Fruit fly (Drosophila melanogaster) whole organism, embryonic: ENCODE data around the gene wtrw.
A peak's percentile ranks its signal among the peaks of the same experiment; 100 is the strongest.

ENCODE experiments used
- Adf1 ChIP-seq: fragments of 200-800 bp; sonication (Bioruptor generic); IDR thresholded peaks from 2 replicates; pipeline ENCODE4 v1.3.6; 2022; ENCODE audit warnings: missing biosample characterization, missing genetic modification characterization
- Atf-2 ChIP-seq: fragments of 200-800 bp; sonication (Bioruptor generic); optimal IDR thresholded peaks from 2 replicates; lab custom pipeline; 2016; ENCODE audit warnings: missing biosample characterization, missing genetic modification characterization
- CG10209 ChIP-seq: fragments of 200-800 bp; sonication (Bioruptor generic); optimal IDR thresholded peaks from 3 replicates; lab custom pipeline; 2017; ENCODE audit warnings: missing biosample characterization, mild to moderate bottlenecking, missing genetic modification characterization, missing genetic modification reagents
- CG11093 ChIP-seq: fragments of 200-800 bp; sonication (Bioruptor generic); IDR thresholded peaks from 3 replicates; pipeline ENCODE4 v1.3.6; 2022; ENCODE audit warnings: missing biosample characterization, missing genetic modification characterization
- CG11247 ChIP-seq: fragments of 200-800 bp; sonication (Bioruptor generic); IDR thresholded peaks from 2 replicates; pipeline ENCODE4 v1.3.6; 2022; ENCODE audit warnings: missing biosample characterization, missing genetic modification characterization
- CG11696 ChIP-seq: fragments of 200-800 bp; sonication (Bioruptor generic); IDR thresholded peaks from 2 replicates; pipeline ENCODE4 v1.3.6; 2022; ENCODE audit warnings: missing biosample characterization, missing genetic modification characterization
- CG13424 ChIP-seq: fragments of 200-800 bp; sonication (Bioruptor generic); optimal IDR thresholded peaks from 2 replicates; lab custom pipeline; 2019; ENCODE audit warnings: missing biosample characterization, mild to moderate bottlenecking, missing genetic modification characterization, moderate library complexity
- CG14441 ChIP-seq: fragments of 200-800 bp; sonication (Bioruptor generic); IDR thresholded peaks from 2 replicates; pipeline ENCODE4 v1.3.6; 2022; ENCODE audit warnings: missing biosample characterization, missing genetic modification characterization
- CG1602 ChIP-seq: fragments of 200-800 bp; sonication (Bioruptor generic); optimal IDR thresholded peaks from 3 replicates; lab custom pipeline; 2016; ENCODE audit warnings: missing biosample characterization, missing genetic modification characterization
- CG2678 ChIP-seq: fragments of 200-800 bp; sonication (Bioruptor generic); optimal IDR thresholded peaks from 3 replicates; lab custom pipeline; 2019; ENCODE audit warnings: missing biosample characterization, mild to moderate bottlenecking, missing genetic modification characterization, moderate library complexity
- CG32767 ChIP-seq: fragments of 200-800 bp; sonication (Bioruptor generic); IDR thresholded peaks from 2 replicates; pipeline ENCODE4 v1.3.6; 2022; ENCODE audit warnings: missing biosample characterization, missing genetic modification characterization
- CG3726 ChIP-seq: fragments of 200-800 bp; sonication (Bioruptor generic); IDR thresholded peaks from 3 replicates; pipeline ENCODE4, ENCODE4 v1.3.6; 2022; ENCODE audit warnings: missing biosample characterization, missing genetic modification characterization
- CG42726 ChIP-seq: fragments of 200-800 bp; sonication (Bioruptor generic); IDR thresholded peaks from 2 replicates; pipeline ENCODE4 v1.3.6; 2022; ENCODE audit warnings: missing biosample characterization, missing genetic modification characterization; ENCODE audit not compliant: partially characterized antibody
- CG4282 ChIP-seq: fragments of 200-800 bp; sonication (Bioruptor generic); optimal IDR thresholded peaks from 2 replicates; lab custom pipeline; 2016; ENCODE audit warnings: missing biosample characterization, missing genetic modification characterization
- CG4328 ChIP-seq: fragments of 200-800 bp; sonication (Bioruptor generic); optimal IDR thresholded peaks from 3 replicates; lab custom pipeline; 2017; ENCODE audit warnings: missing biosample characterization, missing genetic modification reagents, missing genetic modification characterization
- CG4820 ChIP-seq: fragments of 200-800 bp; sonication (Bioruptor generic); optimal IDR thresholded peaks from 3 replicates; lab custom pipeline; 2016; ENCODE audit warnings: missing biosample characterization, missing genetic modification characterization
- CG6254 ChIP-seq: fragments of 200-800 bp; sonication (Bioruptor generic); optimal IDR thresholded peaks from 3 replicates; lab custom pipeline; 2017; ENCODE audit warnings: mild to moderate bottlenecking, missing biosample characterization, missing genetic modification reagents, missing genetic modification characterization
- CG6765 ChIP-seq: fragments of 200-800 bp; sonication (Bioruptor generic); optimal IDR thresholded peaks from 3 replicates; lab custom pipeline; 2017; ENCODE audit warnings: missing biosample characterization, mild to moderate bottlenecking, missing genetic modification characterization
- CG7786 ChIP-seq: fragments of 200-800 bp; sonication (Bioruptor generic); optimal IDR thresholded peaks from 2 replicates; lab custom pipeline; 2016; ENCODE audit warnings: missing biosample characterization, missing genetic modification characterization
- Doc2 ChIP-seq: fragments of 200-800 bp; sonication (Bioruptor generic); IDR thresholded peaks from 2 replicates; pipeline ENCODE4 v1.3.6; 2022; ENCODE audit warnings: missing biosample characterization, missing genetic modification characterization
- E2f2 ChIP-seq: fragments of 200-800 bp; sonication (Bioruptor generic); IDR thresholded peaks from 2 replicates; pipeline ENCODE4 v1.3.6; 2022; ENCODE audit warnings: missing biosample characterization, missing genetic modification characterization
- Elba2 ChIP-seq: fragments of 200-800 bp; sonication (Bioruptor generic); optimal IDR thresholded peaks from 3 replicates; lab custom pipeline; 2016; ENCODE audit warnings: missing biosample characterization, missing genetic modification characterization
- Ets97D ChIP-seq: fragments of 200-800 bp; sonication (Bioruptor generic); optimal IDR thresholded peaks from 3 replicates; lab custom pipeline; 2016; ENCODE audit warnings: missing biosample characterization, missing genetic modification characterization
- Hr39 ChIP-seq: fragments of >200 bp; optimal IDR thresholded peaks from 2 replicates; lab custom pipeline; 2017
- Lpt ChIP-seq: fragments of >200 bp; optimal IDR thresholded peaks from 2 replicates; lab custom pipeline; 2018; ENCODE audit warnings: missing biosample characterization, missing genetic modification characterization
- NFAT ChIP-seq: fragments of 200-800 bp; sonication (Bioruptor generic); IDR thresholded peaks from 2 replicates; pipeline ENCODE4 v1.3.6; 2022; ENCODE audit warnings: missing biosample characterization, missing genetic modification characterization
- Nf-YA ChIP-seq: fragments of 200-800 bp; sonication (Bioruptor generic); IDR thresholded peaks from 2 replicates; pipeline ENCODE4 v1.3.6; 2022; ENCODE audit warnings: missing biosample characterization, missing genetic modification characterization
- NfI ChIP-seq: fragments of 200-800 bp; sonication (Bioruptor generic); optimal IDR thresholded peaks from 3 replicates; lab custom pipeline; 2018; ENCODE audit warnings: missing biosample characterization, mild to moderate bottlenecking, missing genetic modification characterization, moderate library complexity
- Oli ChIP-seq: fragments of 200-800 bp; sonication (Bioruptor generic); optimal IDR thresholded peaks from 2 replicates; lab custom pipeline; 2018; ENCODE audit warnings: missing biosample characterization, mild to moderate bottlenecking, missing genetic modification characterization, moderate library complexity
- Six4 ChIP-seq: fragments of 200-800 bp; sonication (Bioruptor generic); optimal IDR thresholded peaks from 2 replicates; lab custom pipeline; 2016; ENCODE audit warnings: missing biosample characterization, missing genetic modification characterization
- Spps ChIP-seq: fragments of 200-800 bp; sonication (Bioruptor generic); optimal IDR thresholded peaks from 2 replicates; lab custom pipeline; 2018; ENCODE audit warnings: missing biosample characterization, mild to moderate bottlenecking, missing genetic modification characterization
- Sry-β ChIP-seq: fragments of 200-800 bp; sonication (Bioruptor generic); optimal IDR thresholded peaks from 2 replicates; lab custom pipeline; 2018; ENCODE audit warnings: missing biosample characterization, mild to moderate bottlenecking, missing genetic modification characterization, moderate library complexity
- bcd ChIP-seq: fragments of 200-800 bp; sonication (Bioruptor generic); optimal IDR thresholded peaks from 2 replicates; lab custom pipeline; 2017; ENCODE audit warnings: missing biosample characterization, mild to moderate bottlenecking, missing genetic modification characterization
- btn ChIP-seq: fragments of 200-800 bp; sonication (Bioruptor generic); optimal IDR thresholded peaks from 2 replicates; lab custom pipeline; 2016; ENCODE audit warnings: missing biosample characterization, missing genetic modification characterization
- ci ChIP-seq: fragments of 200-800 bp; sonication (Bioruptor generic); IDR thresholded peaks from 3 replicates; pipeline ENCODE4 v1.3.6; 2022; ENCODE audit warnings: missing biosample characterization, missing genetic modification characterization
- cwo ChIP-seq: fragments of 200-800 bp; sonication (Bioruptor generic); optimal IDR thresholded peaks from 3 replicates; lab custom pipeline; 2017; ENCODE audit warnings: missing biosample characterization, missing genetic modification characterization, mild to moderate bottlenecking, moderate library complexity, missing genetic modification reagents
- dm ChIP-seq: fragments of 200-800 bp; sonication (Bioruptor generic); optimal IDR thresholded peaks from 3 replicates; lab custom pipeline; 2016; ENCODE audit warnings: missing biosample characterization, missing genetic modification characterization
- dysf ChIP-seq: fragments of 200-800 bp; sonication (Bioruptor generic); IDR thresholded peaks from 3 replicates; pipeline ENCODE4 v1.3.6; 2022; ENCODE audit warnings: missing biosample characterization, missing genetic modification characterization
- hbn ChIP-seq: fragments of 200-800 bp; sonication (Bioruptor generic); IDR thresholded peaks from 2 replicates; pipeline ENCODE4 v1.3.6; 2022; ENCODE audit warnings: missing biosample characterization, missing genetic modification characterization; ENCODE audit not compliant: partially characterized antibody
- luna ChIP-seq: fragments of 200-800 bp; sonication (Bioruptor generic); optimal IDR thresholded peaks from 2 replicates; lab custom pipeline; 2016; ENCODE audit warnings: missing biosample characterization, missing genetic modification characterization
- nom ChIP-seq: fragments of 200-800 bp; sonication (Bioruptor generic); optimal IDR thresholded peaks from 2 replicates; lab custom pipeline; 2017; ENCODE audit warnings: missing biosample characterization, missing genetic modification characterization, mild to moderate bottlenecking, moderate library complexity, missing genetic modification reagents
- prd ChIP-seq, 3 experiments: fragments of >200 bp in 2 of 3; fragments of 200-800 bp in 1 of 3; sonication (Bioruptor generic) in 1 of 3; optimal IDR thresholded peaks in 2 of 3; IDR thresholded peaks in 1 of 3; 2 replicates in 2 of 3; 3 replicates in 1 of 3; pipeline versions ENCODE4 v1.3.6 to Lab custom; 2017 to 2022; ENCODE audit warnings: missing biosample characterization in 1 of 3, missing genetic modification characterization in 1 of 3
- rib ChIP-seq: fragments of 200-800 bp; sonication (Bioruptor generic); IDR thresholded peaks from 2 replicates; pipeline ENCODE4 v1.3.6; 2022; ENCODE audit warnings: missing biosample characterization, missing genetic modification characterization
- salm ChIP-seq: fragments of 200-800 bp; sonication (Bioruptor generic); optimal IDR thresholded peaks from 2 replicates; lab custom pipeline; 2018; ENCODE audit warnings: missing biosample characterization, mild to moderate bottlenecking, missing genetic modification characterization
- sens-2 ChIP-seq: fragments of 200-800 bp; sonication (Bioruptor generic); IDR thresholded peaks from 2 replicates; pipeline ENCODE4 v1.3.6; 2022; ENCODE audit warnings: missing biosample characterization, missing genetic modification characterization
- tap ChIP-seq: fragments of 200-800 bp; optimal IDR thresholded peaks from 3 replicates; lab custom pipeline; 2019; ENCODE audit warnings: missing biosample characterization, mild to moderate bottlenecking, missing genetic modification characterization, moderate library complexity
- tin ChIP-seq: fragments of 200-800 bp; sonication (Bioruptor generic); optimal IDR thresholded peaks from 3 replicates; lab custom pipeline; 2016; ENCODE audit warnings: missing biosample characterization, missing genetic modification characterization
- vvl ChIP-seq: fragments of 200-800 bp; sonication (Bioruptor generic); IDR thresholded peaks from 2 replicates; pipeline ENCODE4 v1.3.6; 2022; ENCODE audit warnings: missing biosample characterization, missing genetic modification characterization
- wor ChIP-seq: fragments of 200-800 bp; sonication (Bioruptor generic); IDR thresholded peaks from 2 replicates; pipeline ENCODE4 v1.3.6; 2022; ENCODE audit warnings: missing biosample characterization, missing genetic modification characterization
- zfh2 ChIP-seq: fragments of 200-800 bp; sonication (Bioruptor generic); optimal IDR thresholded peaks from 2 replicates; lab custom pipeline; 2016; ENCODE audit warnings: missing biosample characterization, missing genetic modification characterization

wtrw gene

DNA sequence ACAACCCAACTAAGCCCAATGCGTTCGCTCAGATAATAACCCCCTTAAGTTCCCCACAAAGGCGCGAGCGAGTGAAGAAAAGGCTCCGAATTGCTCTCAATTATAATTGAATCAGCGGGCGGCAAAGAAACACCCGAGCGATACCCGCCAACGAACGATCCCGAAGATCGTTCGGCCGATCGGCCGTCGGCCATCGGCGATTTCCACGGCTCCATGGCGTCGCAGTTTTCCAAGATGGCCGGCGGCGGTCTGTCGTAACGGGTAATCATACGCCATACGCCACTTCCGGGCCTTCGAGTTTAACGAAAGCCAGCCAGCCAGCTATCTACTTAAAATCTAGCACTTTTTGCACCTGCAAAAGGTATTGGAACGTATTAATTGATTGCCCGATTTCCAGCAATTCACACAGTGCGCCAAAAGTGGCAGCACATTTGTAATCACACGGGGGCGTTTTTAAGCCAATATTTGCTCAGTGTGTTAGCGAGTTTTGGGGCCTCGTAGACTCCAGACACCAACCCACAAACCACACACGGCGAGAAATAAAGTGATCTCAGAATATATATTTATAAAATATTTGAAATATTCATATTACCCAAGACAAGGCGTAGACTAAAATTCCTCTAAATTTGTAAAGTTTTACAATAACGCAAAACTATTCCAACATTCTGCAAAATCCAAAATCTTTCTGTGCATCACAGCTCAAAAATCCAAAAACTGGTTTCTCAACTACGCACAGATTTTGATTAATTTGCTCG is 1.3 kb downstream of the wtrw start (continued):
- no peak for TF ChIP-seq tin (GFP tag; lab: Kevin White, UChicago)
- TF ChIP-seq Atf-2 (GFP tag; lab: Kevin White, UChicago), result no peak
- no peak for TF ChIP-seq E2f2 (GFP tag; lab: Robert Waterston, UW)
- no peak; the same call in 1 of the 2 replicates for TF ChIP-seq Adf1 (GFP tag; lab: Robert Waterston, UW)
- no peak for TF ChIP-seq wor (GFP tag; lab: Robert Waterston, UW)
- peak; percentile 69 for TF ChIP-seq cwo (GFP tag; lab: Kevin White, UChicago)
- no peak for TF ChIP-seq Spps (tag; lab: Kevin White, UChicago)
- peak; percentile 72 for TF ChIP-seq NFAT (GFP tag; lab: Robert Waterston, UW)
- TF ChIP-seq Lpt, result no peak
- peak; percentile 67 for TF ChIP-seq Ets97D (GFP tag; lab: Kevin White, UChicago)
- TF ChIP-seq nom (GFP tag; lab: Kevin White, UChicago), result peak; percentile 76
- TF ChIP-seq Six4, result no peak
- no peak for TF ChIP-seq btn (GFP tag; lab: Kevin White, UChicago)
- 0 out of 3 replicates have a peak, but pooled peaks have one; percentile 20 for TF ChIP-seq CG3726 (GFP tag; lab: Robert Waterston, UW)
- peak; percentile 26 for TF ChIP-seq NfI (GFP tag; lab: Kevin White, UChicago)
- peak; percentile 56; the same call in 1 of the 2 replicates for TF ChIP-seq rib
- TF ChIP-seq CG1602 (GFP tag; lab: Kevin White, UChicago), result no peak
- TF ChIP-seq CG14441 (GFP tag; lab: Robert Waterston, UW), result peak; percentile 68
- no peak for TF ChIP-seq CG42726 (GFP tag; lab: Robert Waterston, UW)
- no peak for TF ChIP-seq Doc2
- TF ChIP-seq hbn (GFP tag; lab: Robert Waterston, UW), result no peak
- TF ChIP-seq Oli (tag; lab: Kevin White, UChicago), result peak; percentile 15
- peak; percentile 56 for TF ChIP-seq tap
- TF ChIP-seq CG13424 (tag; lab: Kevin White, UChicago), result peak; percentile 1
- TF ChIP-seq ci, result peak; percentile 63; the same call in 2 of the 3 replicates
- TF ChIP-seq dm, result no peak
- no peak for TF ChIP-seq prd (optimal IDR thresholded peaks at IDR 0.05; lab: Kevin White, UChicago)
- TF ChIP-seq prd (GFP tag; IDR thresholded peaks at IDR 0.05; lab: Robert Waterston, UW), result peak; percentile 61
- TF ChIP-seq dysf (GFP tag; lab: Robert Waterston, UW), result peak; percentile 77
- TF ChIP-seq CG11093 (GFP tag; lab: Robert Waterston, UW), result no peak
- no peak for TF ChIP-seq Hr39
- no peak for TF ChIP-seq salm
- no peak for TF ChIP-seq CG10209 (GFP tag; lab: Kevin White, UChicago)
- peak; percentile 45 for TF ChIP-seq bcd (GFP tag; lab: Kevin White, UChicago)
- TF ChIP-seq CG6765, result peak; percentile 24
- TF ChIP-seq luna (GFP tag; lab: Kevin White, UChicago), result no peak
- TF ChIP-seq CG4282, result no peak
- peak; percentile 35; the same call in 1 of the 2 replicates for TF ChIP-seq vvl (GFP tag; lab: Robert Waterston, UW)
- TF ChIP-seq CG4820, result no peak
- no peak for TF ChIP-seq Nf-YA (GFP tag; lab: Robert Waterston, UW)
- no peak for TF ChIP-seq sens-2 (GFP tag; lab: Robert Waterston, UW)
- TF ChIP-seq Elba2 (GFP tag; lab: Kevin White, UChicago), result no peak
- TF ChIP-seq CG4328 (GFP tag; lab: Kevin White, UChicago), result peak; percentile 36
- TF ChIP-seq CG11247 (GFP tag; lab: Robert Waterston, UW), result peak; percentile 15; the same call in 1 of the 2 replicates
- no peak for TF ChIP-seq CG6254
- 0 out of 2 replicates have a peak, but pooled peaks have one; percentile 13 for TF ChIP-seq CG11696 (GFP tag; lab: Robert Waterston, UW)
- TF ChIP-seq CG32767 (GFP tag; lab: Robert Waterston, UW), result 0 out of 2 replicates have a peak, but pooled peaks have one; percentile 33
- TF ChIP-seq CG2678 (tag; lab: Kevin White, UChicago), result peak; percentile 62
- TF ChIP-seq Sry-β (GFP tag; lab: Kevin White, UChicago), result no peak
- peak; percentile 47 for TF ChIP-seq zfh2 (GFP tag; lab: Kevin White, UChicago)
- no peak for TF ChIP-seq CG7786 (GFP tag; lab: Kevin White, UChicago)
